Fruit fly (Drosophila melanogaster): Measurements from ENCODE around the gene Oatp30B.

The Oatp30B gene

dm6 chr2L:9545511-9545910, 24.5 kb downstream of the Oatp30B start, which contains the start of gene CG13114:
Gene CG13114 (plus strand): TSS chr2L:9545811.
- TF ChIP-seq CG5204 (GFP tag; optimal IDR thresholded peaks at IDR 0.05) (no peak), bab1 (GFP tag; optimal IDR thresholded peaks at IDR 0.05) (peak; percentile 41), tj (GFP tag; optimal IDR thresholded peaks at IDR 0.05) (peak; percentile 88)

dm6 chr2L:9550880-9551279, 29.9 kb downstream of the Oatp30B start:
- TF ChIP-seq CG1620 (GFP tag; optimal IDR thresholded peaks at IDR 0.05) (no peak), Crg-1 (GFP tag; optimal IDR thresholded peaks at IDR 0.05) (no peak), pad (GFP tag; optimal IDR thresholded peaks at IDR 0.05) (no peak), CG12768 (GFP tag; optimal IDR thresholded peaks at IDR 0.05) (no peak), Mnt (GFP tag; optimal IDR thresholded peaks at IDR 0.05) (peak; percentile 31), CG5204 (GFP tag; optimal IDR thresholded peaks at IDR 0.05) (peak; percentile 13), CG33017 (tag; optimal IDR thresholded peaks at IDR 0.05) (no peak), kay (GFP tag; ENCODE audit: borderline replicate concordance) (peak; percentile 75), Hr96 (GFP tag; optimal IDR thresholded peaks at IDR 0.05) (no peak), tj (GFP tag; optimal IDR thresholded peaks at IDR 0.05) (no peak), Clk (GFP tag; optimal IDR thresholded peaks at IDR 0.05) (no peak)

dm6 chr2L:9557858-9558257, 36.8 kb downstream of the Oatp30B start:
- no peak for TF ChIP-seq CG11617 (GFP tag; optimal IDR thresholded peaks at IDR 0.05)
- TF ChIP-seq CG1620 (GFP tag; optimal IDR thresholded peaks at IDR 0.05), result no peak
- TF ChIP-seq CG33017 (tag; optimal IDR thresholded peaks at IDR 0.05), result no peak
- TF ChIP-seq Crg-1 (GFP tag; optimal IDR thresholded peaks at IDR 0.05), result no peak
- no peak for TF ChIP-seq bab1 (GFP tag; optimal IDR thresholded peaks at IDR 0.05)
- TF ChIP-seq CG7045 (GFP tag; optimal IDR thresholded peaks at IDR 0.05), result no peak
- TF ChIP-seq Mnt (GFP tag; optimal IDR thresholded peaks at IDR 0.05), result no peak
- no peak for TF ChIP-seq cic (GFP tag; optimal IDR thresholded peaks at IDR 0.05)
- no peak for TF ChIP-seq kay (GFP tag; ENCODE audit: borderline replicate concordance)
- TF ChIP-seq CG5204 (GFP tag; optimal IDR thresholded peaks at IDR 0.05), result no peak
- no peak for TF ChIP-seq CG12768 (GFP tag; optimal IDR thresholded peaks at IDR 0.05)
- TF ChIP-seq ovo (GFP tag; optimal IDR thresholded peaks at IDR 0.05), result no peak
- no peak for TF ChIP-seq tj (GFP tag; optimal IDR thresholded peaks at IDR 0.05)
- TF ChIP-seq Clk (GFP tag; optimal IDR thresholded peaks at IDR 0.05), result no peak
- no peak for TF ChIP-seq CG7101 (tag; optimal IDR thresholded peaks at IDR 0.05)
- TF ChIP-seq pad (GFP tag; optimal IDR thresholded peaks at IDR 0.05), result no peak
- TF ChIP-seq cnc (optimal IDR thresholded peaks at IDR 0.05), result no peak
- TF ChIP-seq CG14711 (tag; optimal IDR thresholded peaks at IDR 0.05), result no peak

dm6 chr2L:9560045-9560587, 39.1 kb downstream of the Oatp30B start:
- TF ChIP-seq bab1 (GFP tag; optimal IDR thresholded peaks at IDR 0.05) (no peak), kay (GFP tag; ENCODE audit: borderline replicate concordance) (peak; percentile 71), CG1620 (GFP tag; optimal IDR thresholded peaks at IDR 0.05) (no peak), CG5204 (GFP tag; optimal IDR thresholded peaks at IDR 0.05) (no peak), pad (GFP tag; optimal IDR thresholded peaks at IDR 0.05) (no peak), CG33017 (tag; optimal IDR thresholded peaks at IDR 0.05) (no peak)

- no peak for TF ChIP-seq Hr96 (GFP tag; optimal IDR thresholded peaks at IDR 0.05)
- no peak for TF ChIP-seq CG7101 (tag; optimal IDR thresholded peaks at IDR 0.05)
- no peak for TF ChIP-seq CG11617 (GFP tag; optimal IDR thresholded peaks at IDR 0.05)
- no peak for TF ChIP-seq kay (GFP tag; ENCODE audit: borderline replicate concordance)
- no peak for TF ChIP-seq toe (GFP tag; optimal IDR thresholded peaks at IDR 0.05)
- no peak for TF ChIP-seq cic (GFP tag; optimal IDR thresholded peaks at IDR 0.05)
- TF ChIP-seq Mnt (GFP tag; optimal IDR thresholded peaks at IDR 0.05), result no peak
These were observed 41.7 kb downstream of the Oatp30B start for dm6 chr2L:9562713-9563112.

- TF ChIP-seq ovo (GFP tag; optimal IDR thresholded peaks at IDR 0.05), result no peak
- TF ChIP-seq Hr96 (GFP tag; optimal IDR thresholded peaks at IDR 0.05), result no peak
- no peak for TF ChIP-seq CG5204 (GFP tag; optimal IDR thresholded peaks at IDR 0.05)
- TF ChIP-seq CG7101 (tag; optimal IDR thresholded peaks at IDR 0.05), result peak; percentile 2
- TF ChIP-seq pad (GFP tag; optimal IDR thresholded peaks at IDR 0.05), result no peak
- no peak for TF ChIP-seq cnc (optimal IDR thresholded peaks at IDR 0.05)
- no peak for TF ChIP-seq CG11617 (GFP tag; optimal IDR thresholded peaks at IDR 0.05)
- TF ChIP-seq CG7045 (GFP tag; optimal IDR thresholded peaks at IDR 0.05), result peak; percentile 47
- TF ChIP-seq toe (GFP tag; optimal IDR thresholded peaks at IDR 0.05), result no peak
- TF ChIP-seq CG14711 (tag; optimal IDR thresholded peaks at IDR 0.05), result no peak
- TF ChIP-seq CG12768 (GFP tag; optimal IDR thresholded peaks at IDR 0.05), result peak; percentile 25
- no peak for TF ChIP-seq bab1 (GFP tag; optimal IDR thresholded peaks at IDR 0.05)
- peak; percentile 9 for TF ChIP-seq CG33017 (tag; optimal IDR thresholded peaks at IDR 0.05)
- TF ChIP-seq tj (GFP tag; optimal IDR thresholded peaks at IDR 0.05), result no peak
These were observed 43.5 kb downstream of the Oatp30B start for dm6 chr2L:9564527-9564926.

- TF ChIP-seq pad (GFP tag; optimal IDR thresholded peaks at IDR 0.05) (no peak), CG33017 (tag; optimal IDR thresholded peaks at IDR 0.05) (no peak), Hr96 (GFP tag; optimal IDR thresholded peaks at IDR 0.05) (no peak), cic (GFP tag; optimal IDR thresholded peaks at IDR 0.05) (no peak), Crg-1 (GFP tag; optimal IDR thresholded peaks at IDR 0.05) (no peak), kay (GFP tag; ENCODE audit: borderline replicate concordance) (no peak), cnc (optimal IDR thresholded peaks at IDR 0.05) (no peak), CG5204 (GFP tag; optimal IDR thresholded peaks at IDR 0.05) (no peak)
These were observed 44.4 kb downstream of the Oatp30B start, which contains the start of gene CG46468 for dm6 chr2L:9565387-9565786. Gene CG46468 (minus strand): TSS chr2L:9565438.
